Fruit fly (Drosophila melanogaster) whole organism, wandering third instar larva: ENCODE measurements around the gene Mtch.

Experiments used
- Abd-B ChIP-seq: fragments of >200 bp; optimal IDR thresholded peaks from 2 replicates; lab custom pipeline; 2017; ENCODE audit warnings: missing biosample characterization, missing genetic modification characterization
- CG32264 ChIP-seq: fragments of 200-800 bp; sonication (Bioruptor generic); optimal IDR thresholded peaks from 2 replicates; lab custom pipeline; 2016; ENCODE audit warnings: missing biosample characterization, missing genetic modification characterization
- CrebA ChIP-seq: fragments of 200-800 bp; sonication (Bioruptor generic); optimal IDR thresholded peaks from 2 replicates; lab custom pipeline; 2016; ENCODE audit warnings: missing biosample characterization, mild to moderate bottlenecking, missing genetic modification characterization, borderline replicate concordance
- Dfd ChIP-seq: fragments of >200 bp; optimal IDR thresholded peaks from 2 replicates; lab custom pipeline; 2017; ENCODE audit warnings: missing biosample characterization, missing genetic modification characterization
- Dif ChIP-seq: fragments of 200-275, 200-300 bp; sonication (Bioruptor generic); optimal IDR thresholded peaks from 2 replicates; lab custom pipeline; 2018; ENCODE audit warnings: missing biosample characterization, missing genetic modification characterization; ENCODE audit not compliant: partially characterized antibody
- Hnf4 ChIP-seq: fragments of 200-800 bp; sonication (Bioruptor generic); optimal IDR thresholded peaks from 2 replicates; lab custom pipeline; 2016; ENCODE audit warnings: missing biosample characterization, mild to moderate bottlenecking, missing genetic modification characterization
- Hr83 ChIP-seq: fragments of 200-300 bp; sonication (Bioruptor generic); optimal IDR thresholded peaks from 2 replicates; lab custom pipeline; 2016; ENCODE audit warnings: missing biosample characterization, mild to moderate bottlenecking, missing genetic modification characterization, moderate library complexity; ENCODE audit not compliant: poor library complexity, severe bottlenecking
- Myc ChIP-seq: fragments of >200 bp; optimal IDR thresholded peaks from 2 replicates; lab custom pipeline; 2017
- N ChIP-seq: fragments of >200 bp; optimal IDR thresholded peaks from 2 replicates; lab custom pipeline; 2018; ENCODE audit warnings: missing biosample characterization, missing external identifiers, missing genetic modification characterization
- Rel ChIP-seq, 2 experiments: fragments of 200-800 bp; sonication (Bioruptor generic) in 1 of 2; optimal IDR thresholded peaks; 2 replicates in 1 of 2; 3 replicates in 1 of 2; lab custom pipeline; 2016 to 2019; ENCODE audit warnings: mild to moderate bottlenecking in 2 of 2, missing biosample characterization in 2 of 2, missing genetic modification characterization in 2 of 2, moderate library complexity in 1 of 2
- Sp1 ChIP-seq: fragments of 200-800 bp; sonication (Bioruptor generic); optimal IDR thresholded peaks from 3 replicates; lab custom pipeline; 2019; ENCODE audit warnings: missing biosample characterization, mild to moderate bottlenecking, missing genetic modification characterization, moderate library complexity
- Vsx2 ChIP-seq: fragments of 200-300, 225-300 bp; sonication (Bioruptor generic); optimal IDR thresholded peaks from 2 replicates; lab custom pipeline; 2018; ENCODE audit warnings: missing biosample characterization, missing genetic modification characterization; ENCODE audit not compliant: partially characterized antibody
- br ChIP-seq: fragments of 200-800 bp; sonication (Bioruptor generic); optimal IDR thresholded peaks from 2 replicates; lab custom pipeline; 2016; ENCODE audit warnings: missing biosample characterization, missing genetic modification characterization
- brk ChIP-seq: fragments of 200-800 bp; sonication (Bioruptor generic); optimal IDR thresholded peaks from 2 replicates; lab custom pipeline; 2016; ENCODE audit warnings: missing biosample characterization, mild to moderate bottlenecking, missing genetic modification characterization
- dl ChIP-seq, 2 experiments: fragments of 175-275, 200-275 bp in 1 of 2; fragments of 200-275 bp in 1 of 2; sonication (Bioruptor generic); optimal IDR thresholded peaks; lab custom pipeline; 2018; ENCODE audit warnings: mild to moderate bottlenecking in 2 of 2, missing biosample characterization in 2 of 2, missing genetic modification characterization in 2 of 2, moderate library complexity in 2 of 2; ENCODE audit not compliant: partially characterized antibody in 2 of 2, insufficient read depth in 1 of 2
- dsf ChIP-seq: sonication (Bioruptor generic); optimal IDR thresholded peaks from 2 replicates; lab custom pipeline; 2016; ENCODE audit warnings: missing biosample characterization, missing genetic modification characterization, borderline replicate concordance
- ey ChIP-seq: fragments of 200-800 bp; sonication (Bioruptor generic); optimal IDR thresholded peaks from 2 replicates; lab custom pipeline; 2016; ENCODE audit warnings: missing biosample characterization, missing genetic modification characterization
- foxo ChIP-seq, 2 experiments: fragments of 200-800 bp; sonication (Bioruptor generic); optimal IDR thresholded peaks; 2 replicates in 1 of 2; 3 replicates in 1 of 2; lab custom pipeline; 2016 to 2017; ENCODE audit warnings: missing biosample characterization in 2 of 2, missing genetic modification characterization in 2 of 2
- fru ChIP-seq: fragments of 200-800 bp; sonication (Bioruptor generic); optimal IDR thresholded peaks from 3 replicates; lab custom pipeline; 2016; ENCODE audit warnings: missing biosample characterization, mild to moderate bottlenecking, missing genetic modification characterization
- h ChIP-seq: fragments of 200-800 bp; sonication (Bioruptor generic); optimal IDR thresholded peaks from 3 replicates; lab custom pipeline; 2016; ENCODE audit warnings: missing biosample characterization, mild to moderate bottlenecking, missing genetic modification characterization
- pan ChIP-seq: fragments of >200 bp; optimal IDR thresholded peaks from 2 replicates; lab custom pipeline; 2017
- rgr ChIP-seq: fragments of 200-800 bp; sonication (Bioruptor generic); optimal IDR thresholded peaks from 3 replicates; lab custom pipeline; 2016; ENCODE audit warnings: missing biosample characterization, mild to moderate bottlenecking, missing genetic modification characterization
- sage ChIP-seq: fragments of 200-800 bp; sonication (Bioruptor generic); optimal IDR thresholded peaks from 2 replicates; lab custom pipeline; 2016; ENCODE audit warnings: missing biosample characterization, mild to moderate bottlenecking, missing genetic modification characterization
- usp ChIP-seq: fragments of >200 bp; optimal IDR thresholded peaks from 2 replicates; lab custom pipeline; 2017; ENCODE audit warnings: missing biosample characterization, missing genetic modification characterization
- woc ChIP-seq: sonication (Bioruptor generic); optimal IDR thresholded peaks from 2 replicates; lab custom pipeline; 2016; ENCODE audit warnings: missing biosample characterization, mild to moderate bottlenecking, missing genetic modification characterization

Mtch gene

dm6 chr3L:225120-225519 lies 40.7 kb downstream of the Mtch start:
- TF ChIP-seq ey (GFP tag; lab: Kevin White, UChicago) (no peak), sage (GFP tag; lab: Kevin White, UChicago) (peak; percentile 39), Hr83 (GFP tag; lab: Kevin White, UChicago) (peak; percentile 7), brk (GFP tag; lab: Kevin White, UChicago) (peak; percentile 30), Hnf4 (GFP tag; lab: Kevin White, UChicago) (no peak), CG32264 (peak; percentile 18), woc (peak; percentile 14), rgr (GFP tag; lab: Kevin White, UChicago) (no peak)

- TF ChIP-seq sage (GFP tag; lab: Kevin White, UChicago), result peak; percentile 0
- TF ChIP-seq Rel (GFP tag; optimal IDR thresholded peaks at IDR 0.05; lab: Kevin White, UChicago), result no peak
- TF ChIP-seq Rel (tag; optimal IDR thresholded peaks at IDR 0.05; lab: Kevin White, UChicago), result peak; percentile 67
- TF ChIP-seq Dif, result no peak
These were observed 47.1 kb downstream of the Mtch start, which contains the start of gene CG42846 for dm6 chr3L:231504-231903. CG42846 (minus strand) TSS chr3L:231604.

- no peak for TF ChIP-seq foxo (GFP tag; optimal IDR thresholded peaks at IDR 0.05; lab: Kevin White, UChicago)
These were observed 47.8 kb downstream of the Mtch start, which contains the start of gene CG34454 for dm6 chr3L:232267-232666. CG34454 (minus strand) TSS chr3L:232350.

dm6 chr3L:233251-233650 lies 48.8 kb downstream of the Mtch start, which contains the start of gene CG34453:
CG34453 (minus strand) TSS chr3L:233351.
- TF ChIP-seq Dfd (GFP tag; lab: Kevin White, UChicago) (no peak), Myc (lab: Kevin White, UChicago) (no peak), fru (GFP tag; lab: Kevin White, UChicago) (no peak)

- TF ChIP-seq dl (GFP tag; optimal IDR thresholded peaks at IDR 0.05; lab: Kevin White, UChicago; ENCODE audit: insufficient read depth in 1 of 2, partially characterized antibody in 2 of 2), result no peak
- no peak for TF ChIP-seq CG32264
- no peak for TF ChIP-seq Dif
- no peak for TF ChIP-seq Abd-B (GFP tag; lab: Kevin White, UChicago)
- no peak for TF ChIP-seq usp
- no peak for TF ChIP-seq Dfd (GFP tag; lab: Kevin White, UChicago)
- no peak for TF ChIP-seq ey (GFP tag; lab: Kevin White, UChicago)
- no peak for TF ChIP-seq woc
- no peak for TF ChIP-seq Hr83 (GFP tag; lab: Kevin White, UChicago)
- TF ChIP-seq br (GFP tag; lab: Kevin White, UChicago), result no peak
- no peak for TF ChIP-seq N (GFP tag; lab: Kevin White, UChicago)
- TF ChIP-seq pan, result no peak
- no peak for TF ChIP-seq Sp1 (GFP tag; lab: Kevin White, UChicago)
- TF ChIP-seq h (GFP tag; lab: Kevin White, UChicago), result no peak
- TF ChIP-seq dsf (GFP tag; lab: Kevin White, UChicago), result no peak
- TF ChIP-seq Hnf4 (GFP tag; lab: Kevin White, UChicago), result no peak
- no peak for TF ChIP-seq CrebA (GFP tag; lab: Kevin White, UChicago)
- TF ChIP-seq Vsx2 (GFP tag; lab: Kevin White, UChicago), result no peak
These were observed 49.9 kb downstream of the Mtch start for dm6 chr3L:234337-234736.
